Worm (Caenorhabditis elegans): Measurements from ENCODE around the gene C03B1.7.

C03B1.7 gene

DNA sequence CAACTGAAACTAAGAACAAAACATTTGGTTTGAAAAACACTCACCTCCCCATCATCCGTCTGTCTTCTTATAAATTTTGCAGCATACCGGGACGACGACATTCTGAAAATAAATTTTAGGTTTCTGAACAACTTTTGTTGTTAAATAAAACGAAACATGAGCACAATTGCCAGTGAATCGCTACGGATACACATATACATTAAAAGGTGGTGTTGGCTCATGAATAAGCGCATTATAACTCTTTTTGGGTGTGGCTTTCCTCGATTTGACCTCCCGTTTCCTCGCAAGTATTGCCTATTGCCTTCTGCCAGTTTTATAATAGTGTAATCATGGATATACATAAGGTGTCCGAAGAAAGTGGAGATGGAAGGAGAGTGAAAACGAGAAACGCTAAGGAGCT lies 49.9 kb downstream of the C03B1.7 start, which contains the start of gene igcm-2:
TSS of gene igcm-2 (minus strand) at position 101 of the 400 bp plus-strand sequence.
- no peak for TF ChIP-seq unc-86 (tag; optimal IDR thresholded peaks at IDR 0.05)
- no peak for TF ChIP-seq che-1 (tag; optimal IDR thresholded peaks at IDR 0.05)
- TF ChIP-seq mec-3 (tag; optimal IDR thresholded peaks at IDR 0.05; ENCODE audit: borderline replicate concordance): no peak
- no peak for TF ChIP-seq hlh-8 (tag; optimal IDR thresholded peaks at IDR 0.05)
- TF ChIP-seq ceh-2 (tag; optimal IDR thresholded peaks at IDR 0.05): no peak
- no peak for TF ChIP-seq rnt-1 (tag; optimal IDR thresholded peaks at IDR 0.05)
- no peak for TF ChIP-seq tbx-7 (tag; optimal IDR thresholded peaks at IDR 0.05)
- no peak for TF ChIP-seq ama-1 (optimal IDR thresholded peaks at IDR 0.05)
- TF ChIP-seq pax-1 (tag; optimal IDR thresholded peaks at IDR 0.05): no peak
- no peak for TF ChIP-seq unc-55 (GFP tag; optimal IDR thresholded peaks at IDR 0.05)
- no peak for TF ChIP-seq ceh-9 (tag; optimal IDR thresholded peaks at IDR 0.05)
- TF ChIP-seq hlh-15 (tag; optimal IDR thresholded peaks at IDR 0.05): no peak
- no peak for TF ChIP-seq sdc-2 (tag; optimal IDR thresholded peaks at IDR 0.05)
- no peak for TF ChIP-seq dve-1 (tag; optimal IDR thresholded peaks at IDR 0.05)
- TF ChIP-seq sox-2 (GFP tag; IDR thresholded peaks at IDR 0.05): no peak
